Fruit fly (Drosophila melanogaster) whole organism, embryonic: ENCODE results near the gene Prosalpha6T.

Source experiments
- Aef1 ChIP-seq: fragments of 200-800 bp; sonication (Bioruptor generic); IDR thresholded peaks from 3 replicates; pipeline ENCODE4 v1.3.6; 2022; ENCODE audit warnings: missing biosample characterization, missing genetic modification characterization
- Bdp1 ChIP-seq: fragments of 200-800 bp; sonication (Bioruptor generic); optimal IDR thresholded peaks from 3 replicates; lab custom pipeline; 2016; ENCODE audit warnings: missing biosample characterization, missing genetic modification characterization
- Blimp-1 ChIP-seq: fragments of 200-800 bp; sonication (Bioruptor generic); optimal IDR thresholded peaks from 3 replicates; lab custom pipeline; 2018; ENCODE audit warnings: missing biosample characterization, missing genetic modification characterization, mild to moderate bottlenecking, moderate library complexity, missing genetic modification reagents
- BtbVII ChIP-seq: fragments of 200-800 bp; sonication (Bioruptor generic); optimal IDR thresholded peaks from 3 replicates; lab custom pipeline; 2017; ENCODE audit warnings: missing biosample characterization, mild to moderate bottlenecking, missing genetic modification characterization
- CG10462 ChIP-seq: fragments of 200-800 bp; sonication (Bioruptor generic); optimal IDR thresholded peaks from 2 replicates; lab custom pipeline; 2016; ENCODE audit warnings: missing biosample characterization, missing genetic modification characterization
- CG11247 ChIP-seq: fragments of 200-800 bp; sonication (Bioruptor generic); IDR thresholded peaks from 2 replicates; pipeline ENCODE4 v1.3.6; 2022; ENCODE audit warnings: missing biosample characterization, missing genetic modification characterization
- CG12391 ChIP-seq: fragments of 200-800 bp; sonication (Bioruptor generic); optimal IDR thresholded peaks from 3 replicates; lab custom pipeline; 2018; ENCODE audit warnings: missing biosample characterization, mild to moderate bottlenecking, missing genetic modification characterization, moderate library complexity
- CG12659 ChIP-seq: fragments of 200-800 bp; sonication (Bioruptor generic); optimal IDR thresholded peaks from 3 replicates; lab custom pipeline; 2017; ENCODE audit warnings: mild to moderate bottlenecking, missing biosample characterization, missing genetic modification reagents, missing genetic modification characterization
- CG13287 ChIP-seq: fragments of 200-800 bp; sonication (Bioruptor generic); IDR thresholded peaks from 2 replicates; pipeline ENCODE4 v1.3.6; 2022; ENCODE audit warnings: missing biosample characterization, missing genetic modification characterization; ENCODE audit not compliant: partially characterized antibody
- CG13296 ChIP-seq: fragments of 200-800 bp; sonication (Bioruptor generic); optimal IDR thresholded peaks from 3 replicates; lab custom pipeline; 2018; ENCODE audit warnings: missing biosample characterization, mild to moderate bottlenecking, missing genetic modification characterization
- CG15073 ChIP-seq: fragments of 200-800 bp; sonication (Bioruptor generic); optimal IDR thresholded peaks from 2 replicates; lab custom pipeline; 2016; ENCODE audit warnings: missing biosample characterization, missing genetic modification characterization
- CG18476 ChIP-seq: fragments of 200-800 bp; sonication (Bioruptor generic); optimal IDR thresholded peaks from 2 replicates; lab custom pipeline; 2016; ENCODE audit warnings: missing biosample characterization, mild to moderate bottlenecking, missing genetic modification characterization
- CG18619 ChIP-seq: fragments of 200-800 bp; sonication (Bioruptor generic); optimal IDR thresholded peaks from 3 replicates; lab custom pipeline; 2017; ENCODE audit warnings: missing biosample characterization, mild to moderate bottlenecking, missing genetic modification characterization
- CG2889 ChIP-seq: fragments of 200-800 bp; sonication (Bioruptor generic); IDR thresholded peaks from 3 replicates; pipeline ENCODE4 v1.3.6; 2022; ENCODE audit warnings: missing biosample characterization, missing genetic modification characterization
- CG30403 ChIP-seq: fragments of 200-800 bp; sonication (Bioruptor generic); optimal IDR thresholded peaks from 3 replicates; lab custom pipeline; 2016; ENCODE audit warnings: missing biosample characterization, missing genetic modification characterization
- CG30431 ChIP-seq: fragments of 200-800 bp; sonication (Bioruptor generic); optimal IDR thresholded peaks from 2 replicates; lab custom pipeline; 2017; ENCODE audit warnings: missing biosample characterization, missing genetic modification characterization
- CG4424 ChIP-seq: fragments of 200-800 bp; sonication (Bioruptor generic); optimal IDR thresholded peaks from 3 replicates; lab custom pipeline; 2016; ENCODE audit warnings: missing biosample characterization, missing genetic modification characterization
- CG5180 ChIP-seq: fragments of 200-800 bp; sonication (Bioruptor generic); optimal IDR thresholded peaks from 3 replicates; lab custom pipeline; 2017; ENCODE audit warnings: missing biosample characterization, missing genetic modification characterization, mild to moderate bottlenecking, moderate library complexity, missing genetic modification reagents
- CG6765 ChIP-seq: fragments of 200-800 bp; sonication (Bioruptor generic); optimal IDR thresholded peaks from 3 replicates; lab custom pipeline; 2017; ENCODE audit warnings: missing biosample characterization, mild to moderate bottlenecking, missing genetic modification characterization
- CG9817 ChIP-seq: fragments of 200-800 bp; sonication (Bioruptor generic); optimal IDR thresholded peaks from 2 replicates; lab custom pipeline; 2018; ENCODE audit warnings: missing biosample characterization, mild to moderate bottlenecking, missing genetic modification characterization, moderate library complexity
- Dip3 ChIP-seq: fragments of 200-800 bp; sonication (Bioruptor generic); optimal IDR thresholded peaks from 3 replicates; lab custom pipeline; 2016; ENCODE audit warnings: missing biosample characterization, missing genetic modification characterization
- Ets65A ChIP-seq: fragments of 200-800 bp; sonication (Bioruptor generic); peaks from one replicate; lab custom pipeline; 2016; ENCODE audit warnings: missing biosample characterization, missing genetic modification characterization
- Fer3 ChIP-seq: fragments of 200-800 bp; sonication (Bioruptor generic); optimal IDR thresholded peaks from 2 replicates; lab custom pipeline; 2018; ENCODE audit warnings: missing biosample characterization, mild to moderate bottlenecking, missing genetic modification characterization, moderate library complexity
- Hr51 ChIP-seq, 2 experiments: fragments of 200-800 bp; sonication (Bioruptor generic); optimal IDR thresholded peaks; 2 replicates in 1 of 2; 3 replicates in 1 of 2; lab custom pipeline; 2016 to 2018; ENCODE audit warnings: missing biosample characterization in 2 of 2, missing genetic modification characterization in 2 of 2, mild to moderate bottlenecking in 1 of 2, moderate library complexity in 1 of 2
- NC2α ChIP-seq: fragments of 200-800 bp; sonication (Bioruptor generic); optimal IDR thresholded peaks from 2 replicates; lab custom pipeline; 2016; ENCODE audit warnings: missing biosample characterization, missing genetic modification characterization
- Sin3A ChIP-seq: fragments of >200 bp; optimal IDR thresholded peaks from 2 replicates; lab custom pipeline; 2018
- Six4 ChIP-seq: fragments of 200-800 bp; sonication (Bioruptor generic); optimal IDR thresholded peaks from 2 replicates; lab custom pipeline; 2016; ENCODE audit warnings: missing biosample characterization, missing genetic modification characterization
- Sox100B ChIP-seq: fragments of 200-800 bp; sonication (Bioruptor generic); optimal IDR thresholded peaks from 3 replicates; lab custom pipeline; 2018; ENCODE audit warnings: missing biosample characterization, mild to moderate bottlenecking, missing genetic modification characterization
- Spps ChIP-seq: fragments of 200-800 bp; sonication (Bioruptor generic); optimal IDR thresholded peaks from 2 replicates; lab custom pipeline; 2018; ENCODE audit warnings: missing biosample characterization, mild to moderate bottlenecking, missing genetic modification characterization
- Xrp1 ChIP-seq: fragments of 200-800 bp; sonication (Bioruptor generic); IDR thresholded peaks from 2 replicates; pipeline ENCODE4 v1.3.6; 2022; ENCODE audit warnings: missing biosample characterization, missing genetic modification characterization
- amos ChIP-seq: fragments of 200-800 bp; sonication (Bioruptor generic); IDR thresholded peaks from 2 replicates; pipeline ENCODE4 v1.3.6; 2022; ENCODE audit warnings: missing biosample characterization, missing genetic modification characterization; ENCODE audit not compliant: partially characterized antibody
- crp ChIP-seq, 2 experiments: fragments of 200-800 bp; sonication (Bioruptor generic); optimal IDR thresholded peaks; 2 replicates in 1 of 2; 3 replicates in 1 of 2; lab custom pipeline; 2017; ENCODE audit warnings: missing biosample characterization in 2 of 2, missing genetic modification characterization in 2 of 2, mild to moderate bottlenecking in 1 of 2, moderate library complexity in 1 of 2
- dmrt99B ChIP-seq: fragments of 200-800 bp; sonication (Bioruptor generic); optimal IDR thresholded peaks from 2 replicates; lab custom pipeline; 2018; ENCODE audit warnings: missing biosample characterization, mild to moderate bottlenecking, missing genetic modification characterization, moderate library complexity
- ewg ChIP-seq: fragments of 200-800 bp; sonication (Bioruptor generic); optimal IDR thresholded peaks from 3 replicates; lab custom pipeline; 2017; ENCODE audit warnings: mild to moderate bottlenecking, missing biosample characterization, missing genetic modification reagents, missing genetic modification characterization
- gsb-n ChIP-seq: fragments of 200-800 bp; sonication (Bioruptor generic); optimal IDR thresholded peaks from 3 replicates; lab custom pipeline; 2018; ENCODE audit warnings: missing biosample characterization, mild to moderate bottlenecking, missing genetic modification characterization
- hbn ChIP-seq: fragments of 200-800 bp; sonication (Bioruptor generic); IDR thresholded peaks from 2 replicates; pipeline ENCODE4 v1.3.6; 2022; ENCODE audit warnings: missing biosample characterization, missing genetic modification characterization; ENCODE audit not compliant: partially characterized antibody
- hkb ChIP-seq, 2 experiments: fragments of 200-800 bp in 1 of 2; fragments of >200 bp in 1 of 2; sonication (Bioruptor generic) in 1 of 2; IDR thresholded peaks in 1 of 2; optimal IDR thresholded peaks in 1 of 2; 2 replicates each; pipeline versions ENCODE4 v1.3.6 to Lab custom; 2017 to 2022; ENCODE audit warnings: missing biosample characterization in 1 of 2, missing genetic modification characterization in 1 of 2
- hth ChIP-seq: fragments of >200 bp; optimal IDR thresholded peaks from 2 replicates; lab custom pipeline; 2017; ENCODE audit warnings: inconsistent platforms
- lab ChIP-seq: fragments of 200-800 bp; sonication (Bioruptor generic); optimal IDR thresholded peaks from 3 replicates; lab custom pipeline; 2017; ENCODE audit warnings: missing biosample characterization, missing genetic modification characterization, mild to moderate bottlenecking, moderate library complexity, missing genetic modification reagents
- org-1 ChIP-seq: fragments of 200-800 bp; sonication (Bioruptor generic); optimal IDR thresholded peaks from 2 replicates; lab custom pipeline; 2017; ENCODE audit warnings: missing biosample characterization, missing genetic modification characterization
- pb ChIP-seq: fragments of 200-800 bp; sonication (Bioruptor generic); optimal IDR thresholded peaks from 3 replicates; lab custom pipeline; 2016; ENCODE audit warnings: missing biosample characterization, missing genetic modification characterization
- pros ChIP-seq: fragments of 200-800 bp; sonication (Bioruptor generic); optimal IDR thresholded peaks from 3 replicates; lab custom pipeline; 2019; ENCODE audit warnings: missing biosample characterization, mild to moderate bottlenecking, missing genetic modification characterization, moderate library complexity
- psq ChIP-seq: fragments of 200-800 bp; sonication (Bioruptor generic); optimal IDR thresholded peaks from 2 replicates; lab custom pipeline; 2017; ENCODE audit warnings: missing biosample characterization, missing genetic modification characterization
- ranshi ChIP-seq: fragments of 200-800 bp; sonication (Bioruptor generic); IDR thresholded peaks from 2 replicates; pipeline ENCODE4 v1.3.6; 2022; ENCODE audit warnings: missing biosample characterization, missing genetic modification characterization
- row ChIP-seq: fragments of 200-800 bp; sonication (Bioruptor generic); IDR thresholded peaks from 3 replicates; pipeline ENCODE4 v1.3.6; 2022; ENCODE audit warnings: missing biosample characterization, missing genetic modification characterization
- slbo ChIP-seq: fragments of 200-800 bp; sonication (Bioruptor generic); IDR thresholded peaks from 2 replicates; pipeline ENCODE4 v1.3.6; 2022; ENCODE audit warnings: missing biosample characterization, missing genetic modification characterization
- tap ChIP-seq: fragments of 200-800 bp; optimal IDR thresholded peaks from 3 replicates; lab custom pipeline; 2019; ENCODE audit warnings: missing biosample characterization, mild to moderate bottlenecking, missing genetic modification characterization, moderate library complexity
- tgo ChIP-seq: fragments of 200-800 bp; sonication (Bioruptor generic); IDR thresholded peaks from 3 replicates; pipeline ENCODE4 v1.3.6; 2022; ENCODE audit warnings: missing biosample characterization, missing genetic modification characterization
- unc-4 ChIP-seq: fragments of 200-800 bp; sonication (Bioruptor generic); IDR thresholded peaks from 2 replicates; pipeline ENCODE4 v1.3.6; 2022; ENCODE audit warnings: missing biosample characterization, missing genetic modification characterization; ENCODE audit not compliant: partially characterized antibody

Gene Prosalpha6T

dm6 chr2L:13203437-13204137 is 28.3 kb upstream of the Prosalpha6T start, which contains the start of gene Pect (continued):
- TF ChIP-seq ewg (GFP tag; lab: Kevin White, UChicago), result peak; percentile 98
- no peak for TF ChIP-seq gsb-n (tag; lab: Kevin White, UChicago)
- TF ChIP-seq dmrt99B (tag; lab: Kevin White, UChicago), result no peak
- TF ChIP-seq BtbVII (GFP tag; lab: Kevin White, UChicago), result peak; percentile 4
- TF ChIP-seq NC2α (GFP tag; lab: Kevin White, UChicago), result peak; percentile 8
- no peak for TF ChIP-seq pb (GFP tag; lab: Kevin White, UChicago)
- no peak for TF ChIP-seq Spps (tag; lab: Kevin White, UChicago)
- TF ChIP-seq psq, result no peak
- peak; percentile 26 for TF ChIP-seq CG30403 (GFP tag; lab: Kevin White, UChicago)
- TF ChIP-seq Sin3A, result peak; percentile 19
- TF ChIP-seq CG5180 (GFP tag; lab: Kevin White, UChicago), result no peak
- TF ChIP-seq CG2889 (GFP tag; lab: Robert Waterston, UW), result no peak
- peak; percentile 31 for TF ChIP-seq pros (GFP tag; lab: Kevin White, UChicago)
- no peak for TF ChIP-seq Dip3
- no peak for TF ChIP-seq Aef1 (GFP tag; lab: Robert Waterston, UW)
- no peak for TF ChIP-seq hth (lab: Kevin White, UChicago)
- TF ChIP-seq lab (GFP tag; lab: Kevin White, UChicago), result no peak
- TF ChIP-seq hkb (optimal IDR thresholded peaks at IDR 0.05; lab: Kevin White, UChicago), result no peak
- TF ChIP-seq hkb (GFP tag; IDR thresholded peaks at IDR 0.05; lab: Robert Waterston, UW), result 0 out of 2 replicates have a peak, but pooled peaks have one; percentile 52
- TF ChIP-seq Hr51 (GFP tag; optimal IDR thresholded peaks at IDR 0.05; lab: Kevin White, UChicago), result no peak
- peak; percentile 37; the same call in 2 of the 3 replicates for TF ChIP-seq tgo
- no peak for TF ChIP-seq Bdp1 (GFP tag; lab: Kevin White, UChicago)
- TF ChIP-seq CG13287 (GFP tag; lab: Robert Waterston, UW), result peak; percentile 63
- TF ChIP-seq hbn (GFP tag; lab: Robert Waterston, UW), result peak; percentile 54
- peak; percentile 19; the same call in 1 of the 2 replicates for TF ChIP-seq Xrp1 (GFP tag; lab: Robert Waterston, UW)
- no peak for TF ChIP-seq CG30431
- no peak for TF ChIP-seq tap (tag; lab: Kevin White, UChicago)
- peak; percentile 60 for TF ChIP-seq unc-4
- TF ChIP-seq Sox100B (GFP tag; lab: Kevin White, UChicago), result no peak
- no peak for TF ChIP-seq CG15073 (GFP tag; lab: Kevin White, UChicago)
- TF ChIP-seq crp (GFP tag; optimal IDR thresholded peaks at IDR 0.05; lab: Kevin White, UChicago), result peak; percentile 82 to 95
- TF ChIP-seq row (GFP tag; lab: Robert Waterston, UW), result peak; percentile 81
- peak; percentile 16 for TF ChIP-seq CG9817 (tag; lab: Kevin White, UChicago)
- TF ChIP-seq CG18619 (GFP tag; lab: Kevin White, UChicago), result no peak
- TF ChIP-seq ranshi, result peak; percentile 42; the same call in 1 of the 2 replicates
- peak; percentile 63 for TF ChIP-seq CG12391 (tag; lab: Kevin White, UChicago)
- TF ChIP-seq Blimp-1, result no peak
- peak; percentile 19 for TF ChIP-seq CG18476 (GFP tag; lab: Kevin White, UChicago)
- no peak for TF ChIP-seq CG13296 (GFP tag; lab: Kevin White, UChicago)
- TF ChIP-seq slbo (GFP tag; lab: Robert Waterston, UW), result peak; percentile 73
- peak; percentile 9 for TF ChIP-seq CG6765 (GFP tag; lab: Kevin White, UChicago)
- TF ChIP-seq Ets65A (GFP tag; lab: Kevin White, UChicago), result no peak
- TF ChIP-seq CG11247 (GFP tag; lab: Robert Waterston, UW), result no peak
- peak; percentile 64 for TF ChIP-seq amos (GFP tag; lab: Robert Waterston, UW)
- no peak for TF ChIP-seq Fer3 (tag; lab: Kevin White, UChicago)
- no peak for TF ChIP-seq org-1 (GFP tag; lab: Kevin White, UChicago)
- TF ChIP-seq CG10462 (GFP tag; lab: Kevin White, UChicago), result no peak
- TF ChIP-seq Six4 (GFP tag; lab: Kevin White, UChicago), result peak; percentile 4
- no peak for TF ChIP-seq CG4424
- peak; percentile 11 for TF ChIP-seq CG12659 (GFP tag; lab: Kevin White, UChicago)
